Fruit fly (Drosophila melanogaster): Measurements from ENCODE around the gene D2hgdh.
A peak's percentile ranks its signal among the peaks of the same experiment; 100 is the strongest.

The D2hgdh gene

dm6 chrX:2146574-2146973 is 5.3 kb downstream of the D2hgdh start (continued):
- peak; percentile 24; the same call in 1 of the 2 replicates for TF ChIP-seq Xrp1 (GFP tag; IDR thresholded peaks at IDR 0.05)
- no peak for TF ChIP-seq hkb (optimal IDR thresholded peaks at IDR 0.05)
- TF ChIP-seq hkb (GFP tag; IDR thresholded peaks at IDR 0.05), result peak; percentile 38; the same call in 1 of the 2 replicates
- TF ChIP-seq CG10979 (tag; optimal IDR thresholded peaks at IDR 0.05), result peak; percentile 20
- no peak for TF ChIP-seq CG2116 (GFP tag; optimal IDR thresholded peaks at IDR 0.05)
- TF ChIP-seq ci (GFP tag; IDR thresholded peaks at IDR 0.05), result 0 out of 3 replicates have a peak, but pooled peaks have one; percentile 46
- TF ChIP-seq yki (optimal IDR thresholded peaks at IDR 0.05), result no peak
- 0 out of 3 replicates have a peak, but pooled peaks have one; percentile 12 for TF ChIP-seq CG34422 (GFP tag; IDR thresholded peaks at IDR 0.05)
- peak; percentile 44 for TF ChIP-seq sug (tag; optimal IDR thresholded peaks at IDR 0.05)
- peak; percentile 30; the same call in 1 of the 2 replicates for TF ChIP-seq Ptx1 (GFP tag; IDR thresholded peaks at IDR 0.05)
- 0 out of 2 replicates have a peak, but pooled peaks have one; percentile 23 for TF ChIP-seq esg (GFP tag; conservative IDR thresholded peaks at IDR 0.05)
- no peak for TF ChIP-seq br (optimal IDR thresholded peaks at IDR 0.05)
- TF ChIP-seq CG13775 (GFP tag; optimal IDR thresholded peaks at IDR 0.05), result no peak
- TF ChIP-seq Atf-2 (GFP tag; optimal IDR thresholded peaks at IDR 0.05), result no peak
- TF ChIP-seq CG6654 (GFP tag; optimal IDR thresholded peaks at IDR 0.05), result no peak
- no peak for TF ChIP-seq eyg (GFP tag; optimal IDR thresholded peaks at IDR 0.05)
- TF ChIP-seq CG15073 (GFP tag; optimal IDR thresholded peaks at IDR 0.05), result peak; percentile 81
- TF ChIP-seq CG15011 (GFP tag; optimal IDR thresholded peaks at IDR 0.05), result no peak
- TF ChIP-seq CG11560 (tag; IDR thresholded peaks at IDR 0.05), result no peak
- no peak for TF ChIP-seq CG12659 (GFP tag; optimal IDR thresholded peaks at IDR 0.05)
- TF ChIP-seq Rfx (GFP tag; IDR thresholded peaks at IDR 0.05), result no peak
- 0 out of 2 replicates have a peak, but pooled peaks have one; percentile 7 for TF ChIP-seq CG14014 (GFP tag; IDR thresholded peaks at IDR 0.05)
- no peak for TF ChIP-seq Tbp (GFP tag; optimal IDR thresholded peaks at IDR 0.05)
- no peak for TF ChIP-seq CG4328 (GFP tag; optimal IDR thresholded peaks at IDR 0.05)
- TF ChIP-seq CG11696 (GFP tag; IDR thresholded peaks at IDR 0.05), result peak; percentile 82
- TF ChIP-seq slbo (GFP tag; IDR thresholded peaks at IDR 0.05), result 0 out of 2 replicates have a peak, but pooled peaks have one; percentile 15
- TF ChIP-seq fd96Cb (tag; optimal IDR thresholded peaks at IDR 0.05), result no peak
- peak; percentile 20 for TF ChIP-seq gem (tag; optimal IDR thresholded peaks at IDR 0.05)
- TF ChIP-seq gsb-n (tag; optimal IDR thresholded peaks at IDR 0.05), result no peak
- TF ChIP-seq Fer3 (tag; optimal IDR thresholded peaks at IDR 0.05), result peak; percentile 10
- peak; percentile 16 for TF ChIP-seq Antp (GFP tag; optimal IDR thresholded peaks at IDR 0.05)
- TF ChIP-seq sens-2 (GFP tag; IDR thresholded peaks at IDR 0.05), result no peak
- TF ChIP-seq CG1603 (tag; optimal IDR thresholded peaks at IDR 0.05), result peak; percentile 45
- peak; percentile 22; the same call in 1 of the 2 replicates for TF ChIP-seq ranshi (GFP tag; IDR thresholded peaks at IDR 0.05)
- no peak for TF ChIP-seq CG9876 (GFP tag; optimal IDR thresholded peaks at IDR 0.05)
- TF ChIP-seq Oli (tag; optimal IDR thresholded peaks at IDR 0.05), result peak; percentile 26
- TF ChIP-seq CG42726 (GFP tag; IDR thresholded peaks at IDR 0.05; ENCODE audit: partially characterized antibody), result no peak
- TF ChIP-seq unpg (GFP tag; optimal IDR thresholded peaks at IDR 0.05), result peak; percentile 35
- no peak for TF ChIP-seq en (GFP tag; optimal IDR thresholded peaks at IDR 0.05)
- peak; percentile 37 for TF ChIP-seq CG18599 (GFP tag; optimal IDR thresholded peaks at IDR 0.05)
- TF ChIP-seq sens (GFP tag), result peak; percentile 39
- TF ChIP-seq CG8290 (GFP tag; optimal IDR thresholded peaks at IDR 0.05), result no peak
- TF ChIP-seq CG8290 (tag; optimal IDR thresholded peaks at IDR 0.05), result peak in 1 of 2 experiments; percentile 58
- no peak for TF ChIP-seq pho (GFP tag; optimal IDR thresholded peaks at IDR 0.05)

dm6 chrX:2147475-2147874 is 6.2 kb downstream of the D2hgdh start:
- TF ChIP-seq Med (GFP tag), result peak; percentile 13
- TF ChIP-seq CG12659 (GFP tag; optimal IDR thresholded peaks at IDR 0.05), result no peak
